Worm (Caenorhabditis elegans): ENCODE measurements around the gene M60.7.

M60.7 gene

DNA sequence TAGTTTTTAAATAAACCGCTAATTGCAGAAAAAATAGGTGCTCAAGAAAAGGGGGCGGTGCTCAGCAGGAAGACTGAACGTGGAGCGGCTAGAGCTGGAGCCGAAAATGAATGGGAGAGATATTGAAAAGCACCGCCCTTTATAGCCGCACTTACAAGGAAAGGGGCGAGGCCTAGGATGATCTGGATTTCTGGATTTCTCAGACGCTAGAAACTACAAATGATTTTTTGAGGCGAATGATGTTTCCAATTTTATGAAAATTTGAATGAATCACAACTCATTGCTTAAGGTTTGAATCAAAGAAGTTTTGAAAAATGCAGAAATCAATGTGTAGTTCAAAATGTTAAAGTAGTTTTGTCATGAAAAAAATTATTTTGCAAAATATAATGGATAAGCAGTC lies 36.1 kb downstream of the M60.7 start, which contains the start of gene K02A6.2:
TSS of gene K02A6.2 (minus strand) at position 101 of the 400 bp plus-strand sequence.
- TF ChIP-seq attf-4 (tag; optimal IDR thresholded peaks at IDR 0.05) = no peak

DNA sequence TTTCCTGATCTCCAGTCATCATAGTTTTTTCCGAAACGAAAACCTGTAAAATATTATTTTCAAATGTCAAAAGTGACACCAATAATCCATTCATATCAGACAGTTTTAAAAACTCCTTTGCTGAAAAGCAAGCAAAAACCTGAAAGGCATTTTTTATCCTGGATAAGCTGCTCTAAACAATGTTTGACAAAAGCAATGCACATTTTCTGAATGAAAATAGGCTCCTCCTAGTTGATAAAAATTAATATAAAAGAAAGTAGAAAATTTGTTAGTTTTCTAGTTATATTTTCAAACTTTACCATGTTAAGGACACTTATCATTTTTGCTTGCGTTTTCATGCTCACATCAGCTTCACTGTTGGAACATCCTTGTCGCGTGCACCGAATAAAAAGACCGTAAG lies 41.5 kb downstream of the M60.7 start, which contains the start of gene K02A6.1:
TSS of gene K02A6.1 (plus strand) at position 301 of the 400 bp plus-strand sequence.
- TF ChIP-seq ceh-28 (tag; optimal IDR thresholded peaks at IDR 0.05) (no peak), nhr-11 (tag; optimal IDR thresholded peaks at IDR 0.05) (no peak), Y105C5A.15 (GFP tag; IDR thresholded peaks at IDR 0.05) (no peak), gei-8 (GFP tag; optimal IDR thresholded peaks at IDR 0.05) (no peak), lin-29 (GFP tag; IDR thresholded peaks at IDR 0.05) (no peak), sdz-12 (GFP tag; optimal IDR thresholded peaks at IDR 0.05) (no peak), dpl-1 (GFP tag; optimal IDR thresholded peaks at IDR 0.05) (no peak), rbr-2 (tag; optimal IDR thresholded peaks at IDR 0.05) (no peak), ceh-32 (tag; optimal IDR thresholded peaks at IDR 0.05; ENCODE audit: poor library complexity) (no peak), jun-1 (tag; optimal IDR thresholded peaks at IDR 0.05) (no peak), R02D3.7 (tag; optimal IDR thresholded peaks at IDR 0.05) (no peak)

DNA sequence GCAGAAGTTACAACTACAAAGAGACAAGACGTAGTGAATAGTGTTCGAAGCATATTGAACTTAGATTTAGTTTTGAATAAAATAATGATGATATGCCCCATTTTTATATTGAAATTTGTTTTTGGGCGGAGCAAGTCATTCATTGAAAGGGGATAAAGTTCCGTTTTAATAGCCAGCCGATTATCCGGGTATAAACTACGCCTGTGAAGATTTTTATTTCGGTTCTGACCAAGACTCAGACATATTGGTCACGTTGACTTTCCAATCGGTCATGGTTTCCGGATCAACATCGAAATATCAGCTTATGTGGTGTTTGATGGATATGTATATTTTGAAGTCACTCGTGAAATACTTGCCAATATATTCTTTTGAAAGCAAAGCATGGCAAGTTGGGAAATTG lies 42.3 kb downstream of the M60.7 start, which contains the start of gene K02A6.4:
TSS of gene K02A6.4 (minus strand) at position 101 of the 400 bp plus-strand sequence.
- TF ChIP-seq T20F7.1 (GFP tag; optimal IDR thresholded peaks at IDR 0.05) (no peak), hif-1 (tag; optimal IDR thresholded peaks at IDR 0.05) (no peak)

DNA sequence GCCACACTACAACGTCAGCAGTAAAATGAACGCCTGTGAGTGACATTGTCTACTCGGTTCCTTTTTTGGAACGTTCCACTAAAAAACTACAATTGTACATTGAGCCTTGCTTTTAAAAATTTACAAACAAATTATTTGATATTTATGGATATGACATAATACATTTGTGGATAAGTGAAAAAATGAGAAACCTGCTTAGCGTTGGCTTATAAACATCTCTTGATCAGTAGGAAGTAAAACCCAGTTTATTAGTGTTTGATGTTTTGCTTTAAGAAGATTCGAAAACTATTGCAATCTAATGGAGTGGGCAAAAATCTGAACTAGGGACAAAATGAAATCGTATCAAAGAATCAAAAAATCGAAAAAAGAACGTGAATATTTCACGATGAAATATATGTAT lies 44.0 kb downstream of the M60.7 start:
- TF ChIP-seq hmg-1.1 (GFP tag; IDR thresholded peaks at IDR 0.05) = no peak
- TF ChIP-seq lin-38 (GFP tag; IDR thresholded peaks at IDR 0.05) = no peak
- no peak for TF ChIP-seq fos-1 (tag; optimal IDR thresholded peaks at IDR 0.05)
- no peak for TF ChIP-seq nhr-48 (tag; optimal IDR thresholded peaks at IDR 0.05)
- peak; percentile 42 for TF ChIP-seq aha-1 (tag)
- TF ChIP-seq nhr-111 (GFP tag; optimal IDR thresholded peaks at IDR 0.05) = no peak
- TF ChIP-seq ama-1 (optimal IDR thresholded peaks at IDR 0.05) = no peak
- peak in 1 of 2 experiments; percentile 90 for TF ChIP-seq unc-62 (GFP tag; optimal IDR thresholded peaks at IDR 0.05 in 1 of 2)
- no peak for TF ChIP-seq unc-62 (tag; optimal IDR thresholded peaks at IDR 0.05)
- TF ChIP-seq nhr-77 (tag; optimal IDR thresholded peaks at IDR 0.05) = no peak
- TF ChIP-seq spr-3 (GFP tag; optimal IDR thresholded peaks at IDR 0.05) = no peak
- no peak for TF ChIP-seq attf-4 (tag; optimal IDR thresholded peaks at IDR 0.05)

DNA sequence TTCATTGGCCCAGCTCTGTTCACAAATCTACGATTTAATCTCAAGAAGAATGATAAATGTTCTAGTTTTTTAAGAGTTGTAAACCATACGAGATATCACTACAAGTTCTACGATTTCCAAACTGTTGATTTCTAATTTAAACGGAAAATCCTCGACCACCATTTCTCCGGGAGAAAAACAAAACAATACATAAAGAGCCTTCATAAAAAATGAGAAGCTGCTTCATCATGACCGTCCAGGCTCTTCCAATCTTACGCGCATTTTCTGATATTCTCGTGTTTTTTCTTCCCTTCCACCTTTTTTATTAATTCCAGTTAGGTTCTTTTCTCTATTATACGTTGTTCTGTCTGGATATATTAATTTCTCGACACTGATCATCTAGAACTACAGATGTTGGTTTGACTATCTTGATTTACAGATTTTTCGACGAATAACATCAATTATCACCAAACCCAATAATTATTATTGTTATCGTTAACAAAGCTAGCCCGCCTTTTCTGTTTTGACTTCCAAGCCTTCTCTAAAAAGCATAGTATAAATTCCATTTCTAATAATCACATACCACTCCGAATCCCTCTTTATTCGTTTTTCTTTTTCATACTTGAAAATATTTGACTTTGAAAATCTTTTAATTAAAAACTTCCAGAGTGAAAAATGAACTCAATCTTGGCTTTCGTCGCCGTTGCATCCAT lies 46.4 kb downstream of the M60.7 start, which contains the start of gene C47D2.1:
TSS of gene C47D2.1 (plus strand) at position 642 of the 692 bp plus-strand sequence.
- TF ChIP-seq dmd-6 (GFP tag; IDR thresholded peaks at IDR 0.05) (no peak), rbr-2 (tag; optimal IDR thresholded peaks at IDR 0.05) (no peak), aha-1 (tag) (peak; percentile 91)

- TF ChIP-seq sdz-12 (GFP tag; optimal IDR thresholded peaks at IDR 0.05) (no peak), lsy-2 (tag; optimal IDR thresholded peaks at IDR 0.05) (peak in 1 of 2 experiments; percentile 45), ztf-7 (tag; optimal IDR thresholded peaks at IDR 0.05) (no peak), fkh-10 (GFP tag; optimal IDR thresholded peaks at IDR 0.05) (no peak), mdl-1 (tag; optimal IDR thresholded peaks at IDR 0.05) (peak in 1 of 2 experiments; percentile 67), Y75B8A.6 (GFP tag; IDR thresholded peaks at IDR 0.05) (no peak), hlh-11 (tag; optimal IDR thresholded peaks at IDR 0.05) (peak; percentile 71), hlh-30 (tag; optimal IDR thresholded peaks at IDR 0.05; ENCODE audit: insufficient read depth) (peak; percentile 64), mdt-29 (GFP tag; IDR thresholded peaks at IDR 0.05) (peak; percentile 78), lin-39 (tag; optimal IDR thresholded peaks at IDR 0.05) (no peak), pha-4 (GFP tag; IDR thresholded peaks at IDR 0.05) (no peak), pha-4 (tag; optimal IDR thresholded peaks at IDR 0.05) (no peak), F10B5.3 (tag; optimal IDR thresholded peaks at IDR 0.05) (no peak), daf-16 (GFP tag; optimal IDR thresholded peaks at IDR 0.05) (no peak), daf-16 (tag; optimal IDR thresholded peaks at IDR 0.05) (peak; percentile 77), nhr-48 (tag; optimal IDR thresholded peaks at IDR 0.05) (peak; percentile 47), madf-5 (GFP tag; IDR thresholded peaks at IDR 0.05) (no peak), mxl-3 (GFP tag; optimal IDR thresholded peaks at IDR 0.05) (peak; percentile 73), ama-1 (optimal IDR thresholded peaks at IDR 0.05) (no peak), rbr-2 (tag; optimal IDR thresholded peaks at IDR 0.05) (no peak)
These were observed 50.0 kb downstream of the M60.7 start, which contains the start of gene cdd-1 for ce11 chrX:8210999-8211398. TSS of gene cdd-1 (minus strand) at chrX:8211149.
